Worm (Caenorhabditis elegans) whole organism, late embryonic: ENCODE measurements around the gene abf-6.

Source experiments
- F13H6.1 ChIP-seq: sonication (generic microtip); optimal IDR thresholded peaks from 2 replicates; lab custom pipeline; 2016; ENCODE audit warnings: missing genetic modification characterization, missing compliant biosample characterization
- ahr-1 ChIP-seq: sonication (generic microtip); optimal IDR thresholded peaks from 2 replicates; lab custom pipeline; 2016; ENCODE audit warnings: missing genetic modification characterization, missing compliant biosample characterization
- ceh-22 ChIP-seq: sonication (generic microtip); optimal IDR thresholded peaks from 2 replicates; lab custom pipeline; 2017; ENCODE audit warnings: missing biosample characterization, missing genetic modification characterization
- ceh-45 ChIP-seq: fragments of 200-800 bp; sonication (Bioruptor generic); IDR thresholded peaks from 2 replicates; pipeline ENCODE4 v1.3.6; 2022; ENCODE audit warnings: missing genetic modification reagents, missing genetic modification characterization, missing compliant biosample characterization
- ceh-9 ChIP-seq: sonication (generic microtip); optimal IDR thresholded peaks from 2 replicates; lab custom pipeline; 2016; ENCODE audit warnings: mild to moderate bottlenecking, missing genetic modification characterization, inconsistent platforms, missing compliant biosample characterization
- dve-1 ChIP-seq: sonication (generic microtip); optimal IDR thresholded peaks from 2 replicates; lab custom pipeline; 2017; ENCODE audit warnings: antibody characterized with exemption, mild to moderate bottlenecking, missing genetic modification characterization, missing compliant biosample characterization
- mec-3 ChIP-seq: sonication (generic microtip); optimal IDR thresholded peaks from 2 replicates; lab custom pipeline; 2016; ENCODE audit warnings: borderline replicate concordance, missing genetic modification characterization, missing compliant biosample characterization
- npax-4 ChIP-seq: sonication (generic microtip); optimal IDR thresholded peaks from 2 replicates; lab custom pipeline; 2016; ENCODE audit warnings: missing genetic modification characterization, missing compliant biosample characterization
- sox-4 ChIP-seq: sonication (generic microtip); optimal IDR thresholded peaks from 2 replicates; lab custom pipeline; 2017; ENCODE audit warnings: mild to moderate bottlenecking, missing genetic modification characterization, inconsistent platforms, missing compliant biosample characterization
- tbx-2 ChIP-seq: sonication (generic microtip); optimal IDR thresholded peaks from 2 replicates; lab custom pipeline; 2016; ENCODE audit warnings: missing genetic modification characterization, missing compliant biosample characterization
- unc-86 ChIP-seq: sonication (generic microtip); optimal IDR thresholded peaks from 2 replicates; lab custom pipeline; 2016; ENCODE audit warnings: missing genetic modification characterization, missing compliant biosample characterization
- ztf-16 ChIP-seq: sonication (generic microtip); optimal IDR thresholded peaks from 2 replicates; lab custom pipeline; 2017; ENCODE audit warnings: missing genetic modification characterization, missing compliant biosample characterization

DNA sequence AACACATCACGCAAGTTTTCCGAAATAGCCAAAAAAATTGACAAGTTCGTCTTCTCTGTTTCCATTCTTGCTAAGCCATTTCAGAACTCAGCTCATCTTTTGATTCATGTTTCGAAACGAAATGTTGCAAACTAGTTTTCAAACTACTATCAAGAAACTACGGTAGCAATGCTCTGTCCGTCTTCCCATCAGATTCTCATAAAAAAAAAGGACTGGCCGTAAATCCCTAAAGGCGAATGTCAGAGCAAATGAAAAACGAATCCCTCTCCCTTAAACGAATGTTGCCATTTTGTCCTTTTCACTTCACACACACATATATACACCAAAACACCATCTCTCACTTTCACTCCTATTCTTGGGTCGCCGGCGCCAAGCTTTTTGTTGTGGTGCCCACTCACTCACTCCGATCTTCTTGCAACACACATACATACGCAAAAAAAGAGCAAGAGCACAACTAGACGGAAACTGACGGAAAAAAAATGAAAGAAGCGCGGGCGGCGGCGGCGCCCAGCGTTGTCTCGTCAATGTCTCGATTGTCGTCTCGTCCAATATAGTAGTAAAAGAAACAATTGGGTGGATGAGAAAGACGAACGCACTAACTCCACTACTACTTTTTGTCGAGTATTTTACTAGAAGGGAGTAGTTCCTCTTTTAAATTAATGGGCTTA lies 34.0 kb downstream of the abf-6 start:
- no peak for TF ChIP-seq ceh-22 (tag; lab: Kevin White, UChicago)
- TF ChIP-seq sox-4 (tag; lab: Kevin White, UChicago) = no peak
- TF ChIP-seq ceh-9 (tag; lab: Kevin White, UChicago) = no peak
- TF ChIP-seq mec-3 = no peak
- no peak for TF ChIP-seq ahr-1 (tag; lab: Kevin White, UChicago)
- TF ChIP-seq npax-4 (tag; lab: Kevin White, UChicago) = no peak
- no peak for TF ChIP-seq ceh-45 (GFP tag; lab: Robert Waterston, UW)
- TF ChIP-seq F13H6.1 = no peak
- TF ChIP-seq unc-86 (tag; lab: Kevin White, UChicago) = no peak
- no peak for TF ChIP-seq dve-1 (tag; lab: Kevin White, UChicago)
- TF ChIP-seq tbx-2 (tag; lab: Kevin White, UChicago) = no peak
- no peak for TF ChIP-seq ztf-16
